Fruit fly (Drosophila melanogaster) whole organism, embryonic: ENCODE data around the gene Pink1.

Experiments
- BEAF-32 ChIP-seq: fragments of 200-800 bp; sonication (Bioruptor generic); optimal IDR thresholded peaks from 3 replicates; lab custom pipeline; 2017; ENCODE audit warnings: missing biosample characterization, missing genetic modification characterization, mild to moderate bottlenecking, moderate library complexity, missing genetic modification reagents
- CG10979 ChIP-seq: fragments of 200-800 bp; sonication (Bioruptor generic); optimal IDR thresholded peaks from 2 replicates; lab custom pipeline; 2018; ENCODE audit warnings: missing biosample characterization, mild to moderate bottlenecking, missing genetic modification characterization, moderate library complexity
- CG12299 ChIP-seq: fragments of 200-800 bp; sonication (Bioruptor generic); optimal IDR thresholded peaks from 2 replicates; lab custom pipeline; 2018; ENCODE audit warnings: missing biosample characterization, mild to moderate bottlenecking, missing genetic modification characterization
- CG1233 ChIP-seq: fragments of 200-800 bp; sonication (Bioruptor generic); optimal IDR thresholded peaks from 4 replicates; lab custom pipeline; 2018; ENCODE audit warnings: missing biosample characterization, mild to moderate bottlenecking, missing genetic modification characterization
- CG13287 ChIP-seq: fragments of 200-800 bp; sonication (Bioruptor generic); IDR thresholded peaks from 2 replicates; pipeline ENCODE4 v1.3.6; 2022; ENCODE audit warnings: missing biosample characterization, missing genetic modification characterization; ENCODE audit not compliant: partially characterized antibody
- CG13424 ChIP-seq: fragments of 200-800 bp; sonication (Bioruptor generic); optimal IDR thresholded peaks from 2 replicates; lab custom pipeline; 2019; ENCODE audit warnings: missing biosample characterization, mild to moderate bottlenecking, missing genetic modification characterization, moderate library complexity
- CG1602 ChIP-seq: fragments of 200-800 bp; sonication (Bioruptor generic); optimal IDR thresholded peaks from 3 replicates; lab custom pipeline; 2016; ENCODE audit warnings: missing biosample characterization, missing genetic modification characterization
- CG1647 ChIP-seq: fragments of 200-800 bp; sonication (Bioruptor generic); optimal IDR thresholded peaks from 3 replicates; lab custom pipeline; 2016; ENCODE audit warnings: missing biosample characterization, missing genetic modification characterization
- CG18599 ChIP-seq: fragments of 200-800 bp; sonication (Bioruptor generic); optimal IDR thresholded peaks from 3 replicates; lab custom pipeline; 2017; ENCODE audit warnings: missing biosample characterization, missing genetic modification characterization, mild to moderate bottlenecking, moderate library complexity, missing genetic modification reagents
- CG30403 ChIP-seq: fragments of 200-800 bp; sonication (Bioruptor generic); optimal IDR thresholded peaks from 3 replicates; lab custom pipeline; 2016; ENCODE audit warnings: missing biosample characterization, missing genetic modification characterization
- CG3065 ChIP-seq: fragments of 200-800 bp; sonication (Bioruptor generic); optimal IDR thresholded peaks from 2 replicates; lab custom pipeline; 2016; ENCODE audit warnings: missing biosample characterization, missing genetic modification characterization
- CG34422 ChIP-seq: fragments of 200-800 bp; sonication (Bioruptor generic); IDR thresholded peaks from 3 replicates; pipeline ENCODE4 v1.3.6; 2022; ENCODE audit warnings: missing biosample characterization, missing genetic modification characterization
- CG3847 ChIP-seq: fragments of 200-800 bp; sonication (Bioruptor generic); IDR thresholded peaks from 2 replicates; pipeline ENCODE4 v1.3.6; 2022; ENCODE audit warnings: missing biosample characterization, missing genetic modification characterization
- CG4854 ChIP-seq: fragments of 200-800 bp; sonication (Bioruptor generic); optimal IDR thresholded peaks from 2 replicates; lab custom pipeline; 2016; ENCODE audit warnings: missing biosample characterization, missing genetic modification characterization, inconsistent platforms
- CG5245 ChIP-seq: fragments of 200-800 bp; sonication (Bioruptor generic); optimal IDR thresholded peaks from 3 replicates; lab custom pipeline; 2016; ENCODE audit warnings: missing biosample characterization, missing genetic modification characterization
- CG8290 ChIP-seq, 3 experiments: fragments of 200-800 bp; sonication (Bioruptor generic); optimal IDR thresholded peaks; 2 replicates each; lab custom pipeline; 2016 to 2019; ENCODE audit warnings: missing biosample characterization in 3 of 3, missing genetic modification characterization in 3 of 3, mild to moderate bottlenecking in 2 of 3, moderate library complexity in 1 of 3
- Drgx ChIP-seq: fragments of 200-800 bp; sonication (Bioruptor generic); IDR thresholded peaks from 2 replicates; pipeline ENCODE4 v1.3.6; 2022; ENCODE audit warnings: missing biosample characterization, missing genetic modification characterization
- ERR ChIP-seq: fragments of 200-800 bp; sonication (Bioruptor generic); optimal IDR thresholded peaks from 2 replicates; lab custom pipeline; 2016; ENCODE audit warnings: missing biosample characterization, missing genetic modification characterization
- Fer1 ChIP-seq: fragments of 200-800 bp; sonication (Bioruptor generic); optimal IDR thresholded peaks from 2 replicates; lab custom pipeline; 2017; ENCODE audit warnings: missing biosample characterization, mild to moderate bottlenecking, missing genetic modification characterization
- Gsc ChIP-seq: fragments of 200-800 bp; sonication (Bioruptor generic); IDR thresholded peaks from 2 replicates; pipeline ENCODE4 v1.3.6; 2022; ENCODE audit warnings: missing biosample characterization, missing genetic modification characterization
- HLHmδ ChIP-seq: fragments of 200-800 bp; sonication (Bioruptor generic); optimal IDR thresholded peaks from 2 replicates; lab custom pipeline; 2018; ENCODE audit warnings: missing biosample characterization, mild to moderate bottlenecking, missing genetic modification characterization, moderate library complexity
- Hr3 ChIP-seq: fragments of 200-800 bp; sonication (Bioruptor generic); optimal IDR thresholded peaks from 3 replicates; lab custom pipeline; 2016; ENCODE audit warnings: missing biosample characterization, missing genetic modification characterization
- Jarid2 ChIP-seq: fragments of 200-800 bp; sonication (Bioruptor generic); optimal IDR thresholded peaks from 3 replicates; lab custom pipeline; 2017; ENCODE audit warnings: mild to moderate bottlenecking, missing biosample characterization, missing genetic modification reagents, missing genetic modification characterization
- MBD-R2 ChIP-seq: fragments of 200-800 bp; sonication (Bioruptor generic); IDR thresholded peaks from 2 replicates; pipeline ENCODE4 v1.3.6; 2022; ENCODE audit warnings: missing biosample characterization, missing genetic modification characterization
- MESR4 ChIP-seq: fragments of 200-800 bp; sonication (Bioruptor generic); optimal IDR thresholded peaks from 2 replicates; lab custom pipeline; 2018; ENCODE audit warnings: missing biosample characterization, mild to moderate bottlenecking, missing genetic modification characterization, moderate library complexity
- Opbp ChIP-seq: fragments of 200-800 bp; sonication (Bioruptor generic); IDR thresholded peaks from 3 replicates; pipeline ENCODE4 v1.3.6; 2022; ENCODE audit warnings: missing biosample characterization, missing genetic modification characterization; ENCODE audit not compliant: partially characterized antibody
- Taf1 ChIP-seq: fragments of 200-800 bp; sonication (Bioruptor generic); IDR thresholded peaks from 2 replicates; pipeline ENCODE4 v1.3.6; 2022; ENCODE audit warnings: missing biosample characterization, missing genetic modification characterization
- YL-1 ChIP-seq: fragments of 200-800 bp; sonication (Bioruptor generic); optimal IDR thresholded peaks from 3 replicates; lab custom pipeline; 2017; ENCODE audit warnings: missing biosample characterization, mild to moderate bottlenecking, missing genetic modification characterization
- ara ChIP-seq: fragments of 200-800 bp; sonication (Bioruptor generic); IDR thresholded peaks from 2 replicates; pipeline ENCODE4 v1.3.6; 2022; ENCODE audit warnings: missing biosample characterization, missing genetic modification characterization
- caup ChIP-seq: fragments of 200-800 bp; sonication (Bioruptor generic); optimal IDR thresholded peaks from 3 replicates; lab custom pipeline; 2017; ENCODE audit warnings: missing biosample characterization, mild to moderate bottlenecking, missing genetic modification characterization, moderate library complexity; ENCODE audit not compliant: severe bottlenecking
- dm ChIP-seq: fragments of 200-800 bp; sonication (Bioruptor generic); optimal IDR thresholded peaks from 3 replicates; lab custom pipeline; 2016; ENCODE audit warnings: missing biosample characterization, missing genetic modification characterization
- dpn ChIP-seq, 2 experiments: fragments of 200-800 bp; sonication (Bioruptor generic); optimal IDR thresholded peaks; 3 replicates each; lab custom pipeline; 2016; ENCODE audit warnings: missing biosample characterization in 2 of 2, missing genetic modification characterization in 2 of 2
- fd64A ChIP-seq: fragments of 200-800 bp; sonication (Bioruptor generic); optimal IDR thresholded peaks from 3 replicates; lab custom pipeline; 2018; ENCODE audit warnings: missing biosample characterization, mild to moderate bottlenecking, missing genetic modification characterization
- h ChIP-seq: fragments of >200 bp; optimal IDR thresholded peaks from 2 replicates; lab custom pipeline; 2017
- ind ChIP-seq: fragments of 200-800 bp; sonication (Bioruptor generic); optimal IDR thresholded peaks from 3 replicates; lab custom pipeline; 2016; ENCODE audit warnings: missing biosample characterization, missing genetic modification characterization
- ken ChIP-seq: fragments of 200-800 bp; sonication (Bioruptor generic); IDR thresholded peaks from 3 replicates; pipeline ENCODE4 v1.3.6; 2022; ENCODE audit warnings: missing biosample characterization, missing genetic modification characterization
- luna ChIP-seq: fragments of 200-800 bp; sonication (Bioruptor generic); optimal IDR thresholded peaks from 2 replicates; lab custom pipeline; 2016; ENCODE audit warnings: missing biosample characterization, missing genetic modification characterization
- maf-S ChIP-seq: fragments of 200-800 bp; sonication (Bioruptor generic); optimal IDR thresholded peaks from 2 replicates; lab custom pipeline; 2016; ENCODE audit warnings: missing biosample characterization, missing genetic modification characterization
- mirr ChIP-seq: fragments of 200-800 bp; sonication (Bioruptor generic); optimal IDR thresholded peaks from 3 replicates; lab custom pipeline; 2018; ENCODE audit warnings: missing biosample characterization, mild to moderate bottlenecking, missing genetic modification characterization
- oc ChIP-seq: fragments of 200-800 bp; sonication (Bioruptor generic); optimal IDR thresholded peaks from 2 replicates; lab custom pipeline; 2018; ENCODE audit warnings: missing biosample characterization, mild to moderate bottlenecking, missing genetic modification characterization, moderate library complexity
- pb ChIP-seq: fragments of 200-800 bp; sonication (Bioruptor generic); optimal IDR thresholded peaks from 3 replicates; lab custom pipeline; 2016; ENCODE audit warnings: missing biosample characterization, missing genetic modification characterization
- pita ChIP-seq: fragments of 200-800 bp; sonication (Bioruptor generic); optimal IDR thresholded peaks from 2 replicates; lab custom pipeline; 2017; ENCODE audit warnings: missing biosample characterization, mild to moderate bottlenecking, missing genetic modification characterization
- pzg ChIP-seq: fragments of 200-800 bp; sonication (Bioruptor generic); optimal IDR thresholded peaks from 3 replicates; lab custom pipeline; 2018; ENCODE audit warnings: missing biosample characterization, mild to moderate bottlenecking, missing genetic modification characterization, moderate library complexity
- repo ChIP-seq: fragments of 200-800 bp; sonication (Bioruptor generic); optimal IDR thresholded peaks from 2 replicates; lab custom pipeline; 2016; ENCODE audit warnings: missing biosample characterization, missing genetic modification characterization
- row ChIP-seq: fragments of 200-800 bp; sonication (Bioruptor generic); IDR thresholded peaks from 3 replicates; pipeline ENCODE4 v1.3.6; 2022; ENCODE audit warnings: missing biosample characterization, missing genetic modification characterization
- so ChIP-seq: fragments of 200-800 bp; sonication (Bioruptor generic); IDR thresholded peaks from 3 replicates; pipeline ENCODE4 v1.3.6; 2022; ENCODE audit warnings: missing biosample characterization, missing genetic modification characterization
- sug ChIP-seq: fragments of 200-800 bp; optimal IDR thresholded peaks from 2 replicates; lab custom pipeline; 2019; ENCODE audit warnings: missing biosample characterization, mild to moderate bottlenecking, missing genetic modification characterization, moderate library complexity
- tll ChIP-seq, 2 experiments: fragments of 200-800 bp in 1 of 2; fragments of >200 bp in 1 of 2; sonication (Bioruptor generic) in 1 of 2; optimal IDR thresholded peaks; 2 replicates each; lab custom pipeline; 2017 to 2019; ENCODE audit warnings: missing biosample characterization in 2 of 2, missing genetic modification characterization in 2 of 2, mild to moderate bottlenecking in 1 of 2, moderate library complexity in 1 of 2
- tup ChIP-seq: fragments of 200-800 bp; sonication (Bioruptor generic); optimal IDR thresholded peaks from 2 replicates; lab custom pipeline; 2016; ENCODE audit warnings: missing biosample characterization, mild to moderate bottlenecking, missing genetic modification characterization, moderate library complexity
- unc-4 ChIP-seq: fragments of 200-800 bp; sonication (Bioruptor generic); IDR thresholded peaks from 2 replicates; pipeline ENCODE4 v1.3.6; 2022; ENCODE audit warnings: missing biosample characterization, missing genetic modification characterization; ENCODE audit not compliant: partially characterized antibody
- yki ChIP-seq: fragments of >200 bp; optimal IDR thresholded peaks from 3 replicates; lab custom pipeline; 2018
- zfh2 ChIP-seq: fragments of 200-800 bp; sonication (Bioruptor generic); optimal IDR thresholded peaks from 2 replicates; lab custom pipeline; 2016; ENCODE audit warnings: missing biosample characterization, missing genetic modification characterization

Gene Pink1

DNA sequence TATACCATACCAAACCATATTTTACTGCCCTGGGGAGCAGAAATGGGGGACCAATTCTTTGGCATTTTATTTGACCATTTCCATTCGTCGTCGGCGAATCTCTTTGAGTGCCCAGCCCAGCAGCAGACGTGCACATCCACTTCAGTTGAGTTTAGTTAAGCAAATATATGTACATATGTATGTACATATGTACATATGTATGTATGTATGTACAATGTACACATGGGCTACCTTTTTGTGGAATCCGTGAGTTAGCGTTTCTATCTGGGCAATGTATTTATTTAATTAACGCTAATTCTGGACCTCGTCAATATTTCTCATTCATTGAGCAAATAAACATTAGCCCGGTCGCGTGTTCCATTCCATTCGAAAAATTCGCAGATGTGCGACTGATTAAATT is 36.4 kb downstream of the Pink1 start (continued):
- TF ChIP-seq fd64A = peak; percentile 27
- TF ChIP-seq CG1602 (GFP tag; lab: Kevin White, UChicago) = no peak
- no peak for TF ChIP-seq pzg (GFP tag; lab: Kevin White, UChicago)
- no peak for TF ChIP-seq unc-4 (GFP tag; lab: Robert Waterston, UW)
- no peak for TF ChIP-seq CG13424 (tag; lab: Kevin White, UChicago)
- no peak for TF ChIP-seq Opbp (GFP tag; lab: Robert Waterston, UW)
- no peak for TF ChIP-seq CG3847 (GFP tag; lab: Robert Waterston, UW)
- no peak for TF ChIP-seq Jarid2 (GFP tag; lab: Kevin White, UChicago)
- TF ChIP-seq ERR (GFP tag; lab: Kevin White, UChicago) = no peak
- no peak for TF ChIP-seq CG30403
- TF ChIP-seq Fer1 (GFP tag; lab: Kevin White, UChicago) = peak; percentile 39
- no peak for TF ChIP-seq HLHmδ
- no peak for TF ChIP-seq Gsc (GFP tag; lab: Robert Waterston, UW)
- no peak for TF ChIP-seq tll (GFP tag; optimal IDR thresholded peaks at IDR 0.05; lab: Kevin White, UChicago)
- TF ChIP-seq pb (GFP tag; lab: Kevin White, UChicago) = no peak
- no peak for TF ChIP-seq CG10979 (tag; lab: Kevin White, UChicago)
- no peak for TF ChIP-seq ken
- no peak for TF ChIP-seq MESR4 (GFP tag; lab: Kevin White, UChicago)
- TF ChIP-seq zfh2 (GFP tag; lab: Kevin White, UChicago) = no peak
- no peak for TF ChIP-seq CG1647
- TF ChIP-seq dpn (GFP tag; optimal IDR thresholded peaks at IDR 0.05; lab: Kevin White, UChicago) = no peak
- TF ChIP-seq ara (GFP tag; lab: Robert Waterston, UW) = 0 out of 2 replicates have a peak, but pooled peaks have one; percentile 41
- no peak for TF ChIP-seq CG34422 (GFP tag; lab: Robert Waterston, UW)
- no peak for TF ChIP-seq so (GFP tag; lab: Robert Waterston, UW)
- no peak for TF ChIP-seq CG8290 (GFP tag; optimal IDR thresholded peaks at IDR 0.05; lab: Kevin White, UChicago)
- peak in 1 of 2 experiments; percentile 1 for TF ChIP-seq CG8290 (tag; optimal IDR thresholded peaks at IDR 0.05; lab: Kevin White, UChicago)
- TF ChIP-seq BEAF-32 (GFP tag; lab: Kevin White, UChicago) = no peak
- peak; percentile 8 for TF ChIP-seq sug (tag; lab: Kevin White, UChicago)
- TF ChIP-seq repo (GFP tag; lab: Kevin White, UChicago) = no peak
- no peak for TF ChIP-seq row (GFP tag; lab: Robert Waterston, UW)
- no peak for TF ChIP-seq Taf1 (GFP tag; lab: Robert Waterston, UW)
- peak; percentile 13; the same call in 1 of the 2 replicates for TF ChIP-seq MBD-R2
- no peak for TF ChIP-seq ind (GFP tag; lab: Kevin White, UChicago)
- no peak for TF ChIP-seq mirr (GFP tag; lab: Kevin White, UChicago)
- TF ChIP-seq oc (tag; lab: Kevin White, UChicago) = no peak
- no peak for TF ChIP-seq pita (GFP tag; lab: Kevin White, UChicago)
- no peak for TF ChIP-seq luna (GFP tag; lab: Kevin White, UChicago)
- no peak for TF ChIP-seq CG5245 (GFP tag; lab: Kevin White, UChicago)
- TF ChIP-seq CG13287 (GFP tag; lab: Robert Waterston, UW) = no peak
- TF ChIP-seq YL-1 = no peak
- TF ChIP-seq CG18599 = peak; percentile 40
- TF ChIP-seq h (lab: Kevin White, UChicago) = no peak
- TF ChIP-seq yki (lab: Kevin White, UChicago) = no peak
- no peak for TF ChIP-seq dm
- no peak for TF ChIP-seq caup (GFP tag; lab: Kevin White, UChicago)
- TF ChIP-seq CG1233 (GFP tag; lab: Kevin White, UChicago) = peak; percentile 47
- no peak for TF ChIP-seq CG4854 (GFP tag; lab: Kevin White, UChicago)
- TF ChIP-seq Drgx = no peak
- TF ChIP-seq Hr3 (GFP tag; lab: Kevin White, UChicago) = no peak
- TF ChIP-seq tup (GFP tag; lab: Kevin White, UChicago) = no peak
- TF ChIP-seq CG12299 = no peak
- no peak for TF ChIP-seq CG3065
- TF ChIP-seq maf-S (GFP tag; lab: Kevin White, UChicago) = no peak
